Fruit fly (Drosophila melanogaster): ENCODE measurements around the gene Cbp80.

Gene Cbp80

dm6 chrX:4666650-4667360, 17.0 kb downstream of the Cbp80 start, which contains the start of gene CG3009 (continued):
- TF ChIP-seq CG7556 (GFP tag; optimal IDR thresholded peaks at IDR 0.05) (peak; percentile 98), sob (GFP tag; IDR thresholded peaks at IDR 0.05) (peak; percentile 98), Hr51 (GFP tag; optimal IDR thresholded peaks at IDR 0.05) (peak; percentile 98), lbe (GFP tag; optimal IDR thresholded peaks at IDR 0.05) (peak; percentile 90), C15 (GFP tag; IDR thresholded peaks at IDR 0.05) (peak; percentile 94), Spps (tag; optimal IDR thresholded peaks at IDR 0.05) (peak; percentile 77), ind (GFP tag; optimal IDR thresholded peaks at IDR 0.05) (peak; percentile 99), croc (GFP tag; conservative IDR thresholded peaks at IDR 0.05) (peak; percentile 93), zfh2 (GFP tag; optimal IDR thresholded peaks at IDR 0.05) (peak; percentile 98), wek (GFP tag; optimal IDR thresholded peaks at IDR 0.05) (peak; percentile 90), en (GFP tag; optimal IDR thresholded peaks at IDR 0.05) (peak; percentile 95), oc (tag; optimal IDR thresholded peaks at IDR 0.05) (peak; percentile 95), Abd-B (GFP tag; optimal IDR thresholded peaks at IDR 0.05) (peak; percentile 95), sim (GFP tag; IDR thresholded peaks at IDR 0.05) (peak; percentile 90), Dp (GFP tag; optimal IDR thresholded peaks at IDR 0.05) (peak; percentile 39), CG5180 (GFP tag; optimal IDR thresholded peaks at IDR 0.05) (peak; percentile 89), pum (GFP tag; optimal IDR thresholded peaks at IDR 0.05) (peak; percentile 98), CG3838 (GFP tag; optimal IDR thresholded peaks at IDR 0.05) (peak; percentile 91), CG12219 (GFP tag; optimal IDR thresholded peaks at IDR 0.05) (peak; percentile 98), Dip3 (GFP tag; optimal IDR thresholded peaks at IDR 0.05) (peak; percentile 98), bbx (GFP tag; IDR thresholded peaks at IDR 0.05; ENCODE audit: partially characterized antibody) (no peak), Hmr (GFP tag; optimal IDR thresholded peaks at IDR 0.05) (peak; percentile 99), ac (GFP tag; optimal IDR thresholded peaks at IDR 0.05) (peak; percentile 75), ftz-f1 (GFP tag; optimal IDR thresholded peaks at IDR 0.05) (peak; percentile 93), Dref (GFP tag; IDR thresholded peaks at IDR 0.05) (peak; percentile 41; the same call in 1 of the 2 replicates), YL-1 (GFP tag; optimal IDR thresholded peaks at IDR 0.05) (peak; percentile 95), CG2678 (tag; optimal IDR thresholded peaks at IDR 0.05) (peak; percentile 98), ham (GFP tag; IDR thresholded peaks at IDR 0.05) (peak; percentile 96), sna (GFP tag; IDR thresholded peaks at IDR 0.05; ENCODE audit: partially characterized antibody) (no peak), CG10565 (GFP tag; optimal IDR thresholded peaks at IDR 0.05) (peak; percentile 80), CG16815 (GFP tag; optimal IDR thresholded peaks at IDR 0.05) (peak; percentile 93), tx (GFP tag; optimal IDR thresholded peaks at IDR 0.05) (peak; percentile 98), vfl (GFP tag; optimal IDR thresholded peaks at IDR 0.05) (peak; percentile 96), CG3407 (GFP tag; optimal IDR thresholded peaks at IDR 0.05) (peak; percentile 92), Atf6 (GFP tag; IDR thresholded peaks at IDR 0.05) (peak; percentile 98), CG34376 (GFP tag; optimal IDR thresholded peaks at IDR 0.05) (peak; percentile 99), dmrt11E (tag; optimal IDR thresholded peaks at IDR 0.05) (peak; percentile 64), CG1603 (tag; optimal IDR thresholded peaks at IDR 0.05) (peak; percentile 96), lab (GFP tag; optimal IDR thresholded peaks at IDR 0.05) (peak; percentile 99), Fer1 (GFP tag; optimal IDR thresholded peaks at IDR 0.05) (peak; percentile 99), nerfin-2 (GFP tag; IDR thresholded peaks at IDR 0.05; ENCODE audit: partially characterized antibody) (no peak), CG6791 (GFP tag; IDR thresholded peaks at IDR 0.05; ENCODE audit: partially characterized antibody) (no peak), B-H1 (GFP tag; IDR thresholded peaks at IDR 0.05) (peak; percentile 95), crp (GFP tag; optimal IDR thresholded peaks at IDR 0.05) (peak in 1 of 2 experiments; percentile 67), Stat92E (GFP tag; optimal IDR thresholded peaks at IDR 0.05) (peak in 1 of 3 experiments; percentile 51), tio (GFP tag; optimal IDR thresholded peaks at IDR 0.05) (peak; percentile 93), shn (GFP tag; optimal IDR thresholded peaks at IDR 0.05) (peak; percentile 98), ATbp (GFP tag; optimal IDR thresholded peaks at IDR 0.05) (peak; percentile 98)
